Worm (Caenorhabditis elegans) whole organism, L4 larva: Measurements from ENCODE around the gene B0244.16.
A peak's percentile ranks its signal among the peaks of the same experiment; 100 is the strongest.

ENCODE experiments used
- R02D3.7 ChIP-seq: fragments of 150-350 bp; sonication (generic microtip); optimal IDR thresholded peaks from 3 replicates; lab custom pipeline; 2014; ENCODE audit warnings: missing biosample characterization, missing genetic modification characterization
- Y105C5A.15 ChIP-seq: fragments of 200-800 bp; sonication (Bioruptor generic); IDR thresholded peaks from 2 replicates; pipeline ENCODE4 v1.3.6; 2022; ENCODE audit warnings: missing genetic modification characterization, missing compliant biosample characterization
- aly-2 ChIP-seq: sonication (generic microtip); optimal IDR thresholded peaks from 2 replicates; lab custom pipeline; 2018; ENCODE audit warnings: missing biosample characterization, missing genetic modification characterization
- attf-4 ChIP-seq: sonication (generic microtip); optimal IDR thresholded peaks from 3 replicates; lab custom pipeline; 2017; ENCODE audit warnings: missing biosample characterization, missing genetic modification characterization
- ceh-20 ChIP-seq: fragments of 200-800 bp; sonication (Bioruptor generic); IDR thresholded peaks from 2 replicates; pipeline ENCODE4 v1.3.6; 2022; ENCODE audit warnings: missing genetic modification reagents, missing genetic modification characterization, missing compliant biosample characterization
- ceh-28 ChIP-seq: fragments of 150-350 bp; optimal IDR thresholded peaks from 2 replicates; lab custom pipeline; 2014; ENCODE audit warnings: missing biosample characterization, missing genetic modification reagents, missing genetic modification characterization
- ceh-44 ChIP-seq: fragments of 200-800 bp; sonication (Bioruptor generic); IDR thresholded peaks from 2 replicates; pipeline ENCODE4 v1.3.6; 2022; ENCODE audit warnings: missing genetic modification reagents, missing genetic modification characterization, missing compliant biosample characterization
- ces-1 ChIP-seq: fragments of 150-350 bp; sonication (generic microtip); optimal IDR thresholded peaks from 4 replicates; lab custom pipeline; 2014; ENCODE audit warnings: missing biosample characterization, missing genetic modification reagents, missing genetic modification characterization
- cey-2 ChIP-seq: sonication (generic microtip); optimal IDR thresholded peaks from 3 replicates; lab custom pipeline; 2017; ENCODE audit warnings: missing genetic modification characterization, mild to moderate bottlenecking, missing compliant biosample characterization, antibody characterized with exemption, borderline replicate concordance; ENCODE audit not compliant: insufficient read depth
- daf-12 ChIP-seq: fragments of 150-350 bp; optimal IDR thresholded peaks from 2 replicates; lab custom pipeline; 2014; ENCODE audit warnings: missing biosample characterization, missing genetic modification reagents, missing genetic modification characterization
- dmd-9 ChIP-seq: fragments of 200-800 bp; sonication (Bioruptor generic); IDR thresholded peaks from 2 replicates; pipeline ENCODE4 v1.3.6; 2022; ENCODE audit warnings: missing genetic modification reagents, missing genetic modification characterization, missing compliant biosample characterization
- dve-1 ChIP-seq: sonication (generic microtip); optimal IDR thresholded peaks from 2 replicates; lab custom pipeline; 2017; ENCODE audit warnings: antibody characterized with exemption, mild to moderate bottlenecking, missing genetic modification characterization, missing compliant biosample characterization; ENCODE audit not compliant: insufficient read depth
- egl-43 ChIP-seq: fragments of 200-800 bp; sonication (Bioruptor generic); IDR thresholded peaks from 2 replicates; pipeline ENCODE4 v1.3.6; 2022; ENCODE audit warnings: missing genetic modification reagents, missing genetic modification characterization, missing compliant biosample characterization
- fos-1 ChIP-seq: fragments of 150-350 bp; optimal IDR thresholded peaks from 2 replicates; lab custom pipeline; 2014; ENCODE audit warnings: missing biosample characterization, missing genetic modification characterization
- gei-8 ChIP-seq: fragments of 200-800 bp; sonication (Bioruptor generic); optimal IDR thresholded peaks from 2 replicates; lab custom pipeline; 2018; ENCODE audit warnings: mild to moderate bottlenecking, missing genetic modification characterization, missing compliant biosample characterization
- hlh-30 ChIP-seq: sonication (generic microtip); optimal IDR thresholded peaks from 2 replicates; lab custom pipeline; 2017; ENCODE audit warnings: antibody characterized with exemption, mild to moderate bottlenecking, missing genetic modification characterization, missing compliant biosample characterization; ENCODE audit not compliant: insufficient read depth
- hmg-1.1 ChIP-seq: fragments of 200-800 bp; sonication (Bioruptor generic); IDR thresholded peaks from 2 replicates; pipeline ENCODE4 v1.3.6; 2022; ENCODE audit warnings: missing genetic modification reagents, missing genetic modification characterization, missing compliant biosample characterization
- lin-1 ChIP-seq: fragments of 200-800 bp; sonication (Bioruptor generic); IDR thresholded peaks from 2 replicates; pipeline ENCODE4 v1.3.6; 2022; ENCODE audit warnings: missing genetic modification reagents, missing genetic modification characterization, missing compliant biosample characterization
- lin-38 ChIP-seq: fragments of 200-800 bp; sonication (Bioruptor generic); IDR thresholded peaks from 2 replicates; pipeline ENCODE4 v1.3.6; 2022; ENCODE audit warnings: missing genetic modification reagents, missing genetic modification characterization, missing compliant biosample characterization
- nhr-111 ChIP-seq: fragments of 200-800 bp; sonication (Bioruptor generic); optimal IDR thresholded peaks from 2 replicates; lab custom pipeline; 2018; ENCODE audit warnings: mild to moderate bottlenecking, missing genetic modification characterization, missing compliant biosample characterization
- nhr-237 ChIP-seq: sonication (generic microtip); optimal IDR thresholded peaks from 2 replicates; lab custom pipeline; 2017; ENCODE audit warnings: missing biosample characterization, missing genetic modification characterization
- nhr-41 ChIP-seq: fragments of 200-800 bp; sonication (Bioruptor generic); IDR thresholded peaks from 2 replicates; pipeline ENCODE4 v1.3.6; 2022; ENCODE audit warnings: missing genetic modification reagents, missing genetic modification characterization, missing compliant biosample characterization
- pqm-1 ChIP-seq: sonication (generic microtip); optimal IDR thresholded peaks from 2 replicates; lab custom pipeline; 2017; ENCODE audit warnings: missing biosample characterization, missing genetic modification characterization
- saeg-2 ChIP-seq: fragments of 200-800 bp; sonication (Bioruptor generic); IDR thresholded peaks from 2 replicates; pipeline ENCODE4 v1.3.6; 2022; ENCODE audit warnings: missing genetic modification reagents, missing genetic modification characterization, missing compliant biosample characterization
- set-16 ChIP-seq: fragments of 200-800 bp; sonication (Bioruptor generic); IDR thresholded peaks from 2 replicates; pipeline ENCODE4 v1.3.6; 2022; ENCODE audit warnings: missing genetic modification reagents, missing genetic modification characterization, missing compliant biosample characterization
- snpc-4 ChIP-seq: fragments of 150-350 bp; optimal IDR thresholded peaks from 2 replicates; lab custom pipeline; 2014; ENCODE audit warnings: missing biosample characterization, missing genetic modification characterization
- unc-130 ChIP-seq: sonication (generic microtip); optimal IDR thresholded peaks from 2 replicates; lab custom pipeline; 2016; ENCODE audit warnings: missing genetic modification reagents, missing genetic modification characterization, missing compliant biosample characterization
- unc-39 ChIP-seq: sonication (generic microtip); optimal IDR thresholded peaks from 2 replicates; lab custom pipeline; 2017; ENCODE audit warnings: missing biosample characterization, missing genetic modification characterization
- zag-1 ChIP-seq: fragments of 150-350 bp; optimal IDR thresholded peaks from 2 replicates; lab custom pipeline; 2014; ENCODE audit warnings: missing biosample characterization, missing genetic modification characterization

The B0244.16 gene

ce11 chrIII:5785273-5785929, 44.6 kb downstream of the B0244.16 start, which contains the start of gene Y37B11A.3 (continued):
- no peak for TF ChIP-seq unc-130
- TF ChIP-seq lin-1 (GFP tag; lab: Robert Waterston, UW): no peak
- no peak; the same call in 1 of the 2 replicates for TF ChIP-seq saeg-2 (GFP tag; lab: Robert Waterston, UW)
- TF ChIP-seq snpc-4 (tag; lab: Kevin White, UChicago): no peak
- TF ChIP-seq aly-2 (tag; lab: Kevin White, UChicago): no peak
- peak; percentile 83 for TF ChIP-seq hmg-1.1 (GFP tag; lab: Robert Waterston, UW)
- peak; percentile 73 for TF ChIP-seq dve-1 (tag; lab: Kevin White, UChicago)
- peak; percentile 68; the same call in 1 of the 2 replicates for TF ChIP-seq ceh-20 (GFP tag; lab: Robert Waterston, UW)
- no peak for TF ChIP-seq ceh-44 (GFP tag; lab: Robert Waterston, UW)
- TF ChIP-seq egl-43: no peak; the same call in 1 of the 2 replicates
- no peak for TF ChIP-seq nhr-111 (GFP tag; lab: Kevin White, UChicago)

- TF ChIP-seq fos-1 (tag; lab: Kevin White, UChicago) (no peak), ces-1 (no peak), nhr-237 (tag; lab: Kevin White, UChicago) (no peak), unc-39 (tag; lab: Kevin White, UChicago) (no peak), pqm-1 (no peak), Y105C5A.15 (GFP tag; lab: Robert Waterston, UW) (no peak), zag-1 (tag; lab: Kevin White, UChicago) (no peak), ceh-28 (tag; lab: Kevin White, UChicago) (no peak), dmd-9 (GFP tag; lab: Robert Waterston, UW) (no peak), cey-2 (tag; lab: Kevin White, UChicago) (no peak), daf-12 (no peak), set-16 (GFP tag; lab: Robert Waterston, UW) (no peak), gei-8 (GFP tag; lab: Kevin White, UChicago) (no peak), nhr-41 (no peak), R02D3.7 (tag; lab: Kevin White, UChicago) (no peak), lin-38 (no peak), hlh-30 (no peak), attf-4 (tag; lab: Kevin White, UChicago) (no peak)
Measured at ce11 chrIII:5790550-5790949, 49.8 kb downstream of the B0244.16 start, which contains the start of gene rev-3. Gene rev-3 (minus strand): TSS chrIII:5790650.
